Fruit fly (Drosophila melanogaster) Kc167 (cell line): Measurements from ENCODE around the gene CG42329.

Experiments
- Sin3A ChIP-seq: fragments of >200 bp; optimal IDR thresholded peaks from 2 replicates; lab custom pipeline; 2018; ENCODE audit warnings: missing external identifiers
- psq ChIP-seq: fragments of >200 bp; optimal IDR thresholded peaks from 2 replicates; lab custom pipeline; 2017; ENCODE audit warnings: missing external identifiers

dm6 chr2L:1177522-1177921 lies 41.6 kb upstream of the CG42329 start, which contains the start of gene CG4896:
- TF ChIP-seq Sin3A (lab: Kevin White, UChicago) = no peak
- no peak for TF ChIP-seq psq
